Worm (Caenorhabditis elegans): ENCODE results near the gene K08D8.7.

Gene K08D8.7

DNA sequence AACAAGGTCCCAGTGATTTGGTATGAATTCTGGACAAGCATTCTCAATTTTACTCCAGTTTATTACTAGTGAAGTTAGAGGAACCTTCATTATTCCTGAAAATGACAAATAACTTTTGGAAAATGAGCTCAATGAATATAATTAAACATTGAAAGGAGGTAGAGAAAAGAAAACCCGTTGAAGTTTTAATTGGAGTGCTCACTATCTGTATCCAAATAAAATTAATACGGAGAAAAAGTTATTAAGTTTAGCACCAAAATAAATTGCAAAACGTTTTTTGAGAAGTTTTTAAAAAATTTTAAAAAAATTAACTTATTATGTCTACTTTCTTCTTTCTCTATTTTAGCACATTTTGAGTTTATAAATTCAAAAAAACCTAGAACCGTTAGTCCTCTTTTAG lies 49.9 kb downstream of the K08D8.7 start, which contains the start of gene F55G11.1:
TSS of gene F55G11.1 (minus strand) at position 101 of the 400 bp plus-strand sequence.
- TF ChIP-seq nhr-237 (tag; optimal IDR thresholded peaks at IDR 0.05) (no peak), M03D4.4 (tag; optimal IDR thresholded peaks at IDR 0.05) (no peak), blmp-1 (tag; optimal IDR thresholded peaks at IDR 0.05) (no peak), lin-13 (tag; optimal IDR thresholded peaks at IDR 0.05) (no peak), hlh-1 (tag; optimal IDR thresholded peaks at IDR 0.05) (no peak), tbx-8 (GFP tag; optimal IDR thresholded peaks at IDR 0.05) (no peak), pha-4 (tag; optimal IDR thresholded peaks at IDR 0.05) (no peak), unc-62 (GFP tag; optimal IDR thresholded peaks at IDR 0.05) (no peak), lin-32 (GFP tag; optimal IDR thresholded peaks at IDR 0.05) (no peak)

Measured in whole organism, mixed stage, embryonic.